Fruit fly (Drosophila melanogaster): Measurements from ENCODE around the gene pigeon.

The pigeon gene

dm6 chr2L:19164933-19165813 lies 20.7 kb upstream of the pigeon start (continued):
- TF ChIP-seq Poxn (GFP tag; IDR thresholded peaks at IDR 0.05) = peak; percentile 74
- TF ChIP-seq CG32767 (GFP tag; IDR thresholded peaks at IDR 0.05) = peak; percentile 96
- no peak for TF ChIP-seq cg (GFP tag; optimal IDR thresholded peaks at IDR 0.05)
- no peak for TF ChIP-seq Abd-B (GFP tag; optimal IDR thresholded peaks at IDR 0.05)
- no peak for TF ChIP-seq CG8478 (optimal IDR thresholded peaks at IDR 0.05)
- peak; percentile 96 for TF ChIP-seq CG12299 (tag; optimal IDR thresholded peaks at IDR 0.05)
- TF ChIP-seq CG9609 (GFP tag; optimal IDR thresholded peaks at IDR 0.05) = peak; percentile 90
- peak; percentile 95 for TF ChIP-seq dati (GFP tag; IDR thresholded peaks at IDR 0.05)
- TF ChIP-seq HLH4C (GFP tag; IDR thresholded peaks at IDR 0.05; ENCODE audit: partially characterized antibody) = no peak
- TF ChIP-seq danr (GFP tag; IDR thresholded peaks at IDR 0.05) = peak; percentile 94
- TF ChIP-seq Hr78 (GFP tag; optimal IDR thresholded peaks at IDR 0.05) = peak in 1 of 2 experiments; percentile 91
- TF ChIP-seq CG31224 (GFP tag; IDR thresholded peaks at IDR 0.05) = peak; percentile 95
- TF ChIP-seq CG17361 (GFP tag; IDR thresholded peaks at IDR 0.05) = peak; percentile 97
- TF ChIP-seq CG10147 (GFP tag; optimal IDR thresholded peaks at IDR 0.05) = peak; percentile 93
- TF ChIP-seq CG11560 (tag; IDR thresholded peaks at IDR 0.05) = peak; percentile 77
- peak; percentile 94 for TF ChIP-seq Mrtf (GFP tag; IDR thresholded peaks at IDR 0.05)
- peak; percentile 98 for TF ChIP-seq Asciz (GFP tag; optimal IDR thresholded peaks at IDR 0.05)
- peak; percentile 89 for TF ChIP-seq fd3F (GFP tag; optimal IDR thresholded peaks at IDR 0.05)
- no peak for TF ChIP-seq Dfd (GFP tag; optimal IDR thresholded peaks at IDR 0.05)
- peak; percentile 82 for TF ChIP-seq Hmx (GFP tag; optimal IDR thresholded peaks at IDR 0.05)

dm6 chr2L:19165998-19166397 lies 19.8 kb upstream of the pigeon start:
- peak; percentile 43; the same call in 1 of the 2 replicates for TF ChIP-seq CG13287 (GFP tag; IDR thresholded peaks at IDR 0.05; ENCODE audit: partially characterized antibody)
- peak; percentile 59; the same call in 2 of the 3 replicates for TF ChIP-seq CG6175 (GFP tag; IDR thresholded peaks at IDR 0.05)
- TF ChIP-seq CG9437 (GFP tag; optimal IDR thresholded peaks at IDR 0.05) = peak; percentile 5
- no peak for TF ChIP-seq Stat92E (GFP tag; optimal IDR thresholded peaks at IDR 0.05)
- TF ChIP-seq CG34224 (GFP tag; IDR thresholded peaks at IDR 0.05; ENCODE audit: partially characterized antibody) = 0 out of 3 replicates have a peak, but pooled peaks have one; percentile 16
- peak; percentile 74 for TF ChIP-seq CG17568 (GFP tag; optimal IDR thresholded peaks at IDR 0.05)
- TF ChIP-seq Scr (GFP tag; IDR thresholded peaks at IDR 0.05; ENCODE audit: partially characterized antibody) = 0 out of 2 replicates have a peak, but pooled peaks have one; percentile 19
- 0 out of 3 replicates have a peak, but pooled peaks have one; percentile 29 for TF ChIP-seq ci (GFP tag; IDR thresholded peaks at IDR 0.05)
- peak; percentile 99 for TF ChIP-seq CG4360 (GFP tag; IDR thresholded peaks at IDR 0.05)
- TF ChIP-seq Dek (tag; optimal IDR thresholded peaks at IDR 0.05) = peak; percentile 11
- peak; percentile 100 for TF ChIP-seq sr (GFP tag; IDR thresholded peaks at IDR 0.05)
- no peak for TF ChIP-seq Ets65A (GFP tag)
- no peak for TF ChIP-seq ken (GFP tag; IDR thresholded peaks at IDR 0.05)
- TF ChIP-seq sens-2 (GFP tag; IDR thresholded peaks at IDR 0.05) = no peak
- no peak for TF ChIP-seq Rfx (GFP tag; IDR thresholded peaks at IDR 0.05)
- peak; percentile 22 for TF ChIP-seq sug (tag; optimal IDR thresholded peaks at IDR 0.05)
- no peak for TF ChIP-seq peb (GFP tag; IDR thresholded peaks at IDR 0.05)
- TF ChIP-seq Ada2b (GFP tag; IDR thresholded peaks at IDR 0.05) = 0 out of 2 replicates have a peak, but pooled peaks have one; percentile 10
- no peak for TF ChIP-seq Fer1 (GFP tag; optimal IDR thresholded peaks at IDR 0.05)
- peak; percentile 75 for TF ChIP-seq slp2 (GFP tag; optimal IDR thresholded peaks at IDR 0.05)
- TF ChIP-seq CG1832 (GFP tag; optimal IDR thresholded peaks at IDR 0.05) = no peak
- peak; percentile 68 for TF ChIP-seq CG5180 (GFP tag; optimal IDR thresholded peaks at IDR 0.05)
- TF ChIP-seq CG34422 (GFP tag; IDR thresholded peaks at IDR 0.05) = no peak
- TF ChIP-seq Med (GFP tag) = peak; percentile 59
- peak; percentile 24 for TF ChIP-seq B-H2 (GFP tag; optimal IDR thresholded peaks at IDR 0.05)
- peak in 1 of 2 experiments; percentile 26 for TF ChIP-seq Eip74EF (GFP tag; optimal IDR thresholded peaks at IDR 0.05)
- TF ChIP-seq Xbp1 (GFP tag; optimal IDR thresholded peaks at IDR 0.05) = no peak
- TF ChIP-seq CTCF (GFP tag; optimal IDR thresholded peaks at IDR 0.05) = peak; percentile 17
- TF ChIP-seq CG15479 (GFP tag; optimal IDR thresholded peaks at IDR 0.05) = peak; percentile 94
